Fruit fly (Drosophila melanogaster): Measurements from ENCODE around the gene CG33267.

Gene CG33267

DNA sequence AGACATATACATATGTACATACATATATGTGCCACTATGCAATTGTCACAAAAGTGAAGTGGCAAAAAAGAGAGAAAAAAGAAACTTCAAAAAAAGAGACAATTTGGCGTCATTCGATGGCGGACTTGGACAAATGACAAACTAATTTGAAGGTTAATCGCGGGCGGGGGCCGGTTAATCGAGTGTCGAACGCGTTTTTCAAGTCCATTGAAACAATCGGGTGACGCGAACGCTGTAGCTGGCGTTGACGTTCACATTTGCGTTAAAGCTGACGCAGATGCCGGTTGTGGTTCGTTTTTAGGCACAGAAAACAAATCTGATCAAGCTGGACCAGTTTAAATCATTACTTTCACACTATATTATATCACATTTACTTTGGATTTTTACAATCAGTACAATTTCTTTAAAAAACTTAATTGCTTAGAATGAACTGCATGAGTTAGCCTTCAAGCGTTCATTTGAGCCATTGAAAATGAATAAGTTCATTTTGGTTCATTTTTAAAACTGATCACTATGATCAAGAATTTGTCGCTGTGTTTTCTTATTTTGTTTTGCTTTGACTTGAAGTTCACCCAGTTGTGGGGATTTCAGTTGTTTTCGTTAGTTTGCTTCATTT lies 30.5 kb upstream of the CG33267 start:
- TF ChIP-seq Pif1A (GFP tag; optimal IDR thresholded peaks at IDR 0.05): peak; percentile 3
- peak; percentile 34 for TF ChIP-seq CG17806 (tag; optimal IDR thresholded peaks at IDR 0.05)
- TF ChIP-seq Ets98B (GFP tag; IDR thresholded peaks at IDR 0.05): no peak
- TF ChIP-seq fd96Ca (GFP tag; IDR thresholded peaks at IDR 0.05): no peak
- TF ChIP-seq CG12605 (GFP tag; IDR thresholded peaks at IDR 0.05): no peak
- TF ChIP-seq CG10348 (GFP tag; IDR thresholded peaks at IDR 0.05): no peak
- peak; percentile 39 for TF ChIP-seq Snoo (tag; optimal IDR thresholded peaks at IDR 0.05)
- peak; percentile 19 for TF ChIP-seq CG15710 (tag; optimal IDR thresholded peaks at IDR 0.05)
- no peak for TF ChIP-seq CG9948 (tag; optimal IDR thresholded peaks at IDR 0.05)
- TF ChIP-seq CG14655 (GFP tag; optimal IDR thresholded peaks at IDR 0.05): no peak
- TF ChIP-seq Pif1B (GFP tag; optimal IDR thresholded peaks at IDR 0.05): no peak
- no peak for TF ChIP-seq EcR (GFP tag; optimal IDR thresholded peaks at IDR 0.05)
- no peak for TF ChIP-seq CG13204 (GFP tag; optimal IDR thresholded peaks at IDR 0.05)
- no peak for TF ChIP-seq rn (GFP tag; IDR thresholded peaks at IDR 0.05)
- TF ChIP-seq D1 (tag; optimal IDR thresholded peaks at IDR 0.05): no peak
- no peak for TF ChIP-seq CG4496 (GFP tag; IDR thresholded peaks at IDR 0.05)
- TF ChIP-seq CG8159 (tag; optimal IDR thresholded peaks at IDR 0.05): peak; percentile 16
- TF ChIP-seq CG8301 (tag; optimal IDR thresholded peaks at IDR 0.05): no peak
- TF ChIP-seq gl (tag; optimal IDR thresholded peaks at IDR 0.05): no peak
- no peak for TF ChIP-seq CG34367 (tag; optimal IDR thresholded peaks at IDR 0.05)
- no peak for TF ChIP-seq CG32121 (GFP tag; IDR thresholded peaks at IDR 0.05)

DNA sequence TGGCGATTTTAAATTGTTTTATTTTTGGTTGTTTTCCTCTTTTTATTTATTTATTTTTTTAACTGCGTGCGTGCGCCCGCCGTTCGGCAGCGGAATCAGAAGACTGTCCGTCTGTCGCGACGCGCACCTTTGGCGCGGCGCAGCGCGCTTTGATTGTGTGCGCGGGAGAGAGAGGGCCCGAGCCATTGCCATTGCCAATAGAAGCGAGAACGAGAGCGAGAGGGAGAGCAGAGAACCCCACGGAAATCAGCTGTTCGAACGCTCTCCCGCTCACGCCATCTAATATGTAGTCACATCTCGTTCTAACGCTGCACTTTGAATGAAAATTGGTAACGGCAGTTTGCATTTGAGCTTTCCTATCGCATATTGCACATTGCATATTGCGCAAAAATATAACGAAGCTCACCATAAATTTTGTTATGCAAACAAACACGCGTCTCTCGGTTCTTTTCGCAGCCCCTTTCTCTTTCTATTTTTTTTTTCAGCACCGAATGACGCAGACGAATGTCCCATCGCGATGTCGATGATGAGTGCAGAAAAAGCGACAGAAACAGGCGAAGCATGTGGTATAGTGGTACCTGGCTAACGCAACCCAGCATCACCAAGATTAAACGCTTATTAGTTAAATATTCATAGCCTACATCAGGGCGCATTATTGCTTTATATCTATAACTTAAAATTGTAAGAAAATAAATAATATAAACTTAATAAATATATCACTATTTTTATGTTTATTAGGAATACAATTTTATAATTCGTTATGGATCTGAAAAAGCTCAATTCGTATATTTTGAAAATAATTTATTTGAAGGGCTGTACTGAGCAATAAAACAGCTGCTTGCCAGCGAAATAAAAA lies 29.7 kb upstream of the CG33267 start:
- TF ChIP-seq CG34367 (tag; optimal IDR thresholded peaks at IDR 0.05): no peak
- no peak for TF ChIP-seq gl (tag; optimal IDR thresholded peaks at IDR 0.05)
- no peak for TF ChIP-seq CG13204 (GFP tag; optimal IDR thresholded peaks at IDR 0.05)
- peak; percentile 53 for TF ChIP-seq CG12605 (GFP tag; IDR thresholded peaks at IDR 0.05)
- no peak for TF ChIP-seq CG15710 (tag; optimal IDR thresholded peaks at IDR 0.05)
- TF ChIP-seq Pif1B (GFP tag; optimal IDR thresholded peaks at IDR 0.05): no peak
- TF ChIP-seq CG32121 (GFP tag; IDR thresholded peaks at IDR 0.05): peak; percentile 39
- TF ChIP-seq CG17806 (tag; optimal IDR thresholded peaks at IDR 0.05): no peak
- no peak for TF ChIP-seq rn (GFP tag; IDR thresholded peaks at IDR 0.05)
- no peak for TF ChIP-seq CG10348 (GFP tag; IDR thresholded peaks at IDR 0.05)
- TF ChIP-seq CG4496 (GFP tag; IDR thresholded peaks at IDR 0.05): peak; percentile 65
- TF ChIP-seq CG14655 (GFP tag; optimal IDR thresholded peaks at IDR 0.05): peak; percentile 29
- peak; percentile 56; the same call in 2 of the 3 replicates for TF ChIP-seq fd96Ca (GFP tag; IDR thresholded peaks at IDR 0.05)
- peak; percentile 8 for TF ChIP-seq Snoo (tag; optimal IDR thresholded peaks at IDR 0.05)
- no peak for TF ChIP-seq EcR (GFP tag; optimal IDR thresholded peaks at IDR 0.05)
- no peak for TF ChIP-seq Pif1A (GFP tag; optimal IDR thresholded peaks at IDR 0.05)
- TF ChIP-seq CG8301 (tag; optimal IDR thresholded peaks at IDR 0.05): no peak
- TF ChIP-seq Ets98B (GFP tag; IDR thresholded peaks at IDR 0.05): peak; percentile 52
- no peak for TF ChIP-seq CG8159 (tag; optimal IDR thresholded peaks at IDR 0.05)
- no peak for TF ChIP-seq D1 (tag; optimal IDR thresholded peaks at IDR 0.05)
- no peak for TF ChIP-seq CG9948 (tag; optimal IDR thresholded peaks at IDR 0.05)

DNA sequence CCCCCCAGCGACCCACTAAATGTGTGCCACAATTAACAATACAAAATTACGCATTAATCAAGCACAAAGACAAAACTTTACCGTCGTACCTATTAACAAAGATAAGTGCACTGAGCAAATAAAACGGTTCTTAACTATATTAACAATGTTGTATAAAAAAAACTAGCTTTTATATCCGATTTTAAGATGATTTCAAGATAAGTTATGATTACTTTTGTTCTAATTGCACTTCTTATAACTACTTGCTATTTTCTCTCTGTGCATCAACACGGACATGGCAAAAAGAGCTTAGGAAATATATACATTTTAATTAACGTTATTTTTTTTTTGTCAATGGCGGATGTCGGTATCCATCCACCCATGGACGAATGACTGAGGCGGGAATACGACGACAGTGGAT lies 28.2 kb upstream of the CG33267 start:
- TF ChIP-seq Ets98B (GFP tag; IDR thresholded peaks at IDR 0.05) (peak; percentile 56; the same call in 1 of the 2 replicates), CG9948 (tag; optimal IDR thresholded peaks at IDR 0.05) (no peak), gl (tag; optimal IDR thresholded peaks at IDR 0.05) (no peak), CG12605 (GFP tag; IDR thresholded peaks at IDR 0.05) (0 out of 2 replicates have a peak, but pooled peaks have one; percentile 18), CG32121 (GFP tag; IDR thresholded peaks at IDR 0.05) (0 out of 2 replicates have a peak, but pooled peaks have one; percentile 7), CG14655 (GFP tag; optimal IDR thresholded peaks at IDR 0.05) (peak; percentile 23), fd96Ca (GFP tag; IDR thresholded peaks at IDR 0.05) (no peak), Pif1A (GFP tag; optimal IDR thresholded peaks at IDR 0.05) (no peak), CG10348 (GFP tag; IDR thresholded peaks at IDR 0.05) (no peak), rn (GFP tag; IDR thresholded peaks at IDR 0.05) (no peak), CG13204 (GFP tag; optimal IDR thresholded peaks at IDR 0.05) (no peak), CG34367 (tag; optimal IDR thresholded peaks at IDR 0.05) (no peak), Pif1B (GFP tag; optimal IDR thresholded peaks at IDR 0.05) (no peak), CG8301 (tag; optimal IDR thresholded peaks at IDR 0.05) (no peak), CG8159 (tag; optimal IDR thresholded peaks at IDR 0.05) (peak; percentile 10), CG4496 (GFP tag; IDR thresholded peaks at IDR 0.05) (peak; percentile 75; the same call in 2 of the 3 replicates)

DNA sequence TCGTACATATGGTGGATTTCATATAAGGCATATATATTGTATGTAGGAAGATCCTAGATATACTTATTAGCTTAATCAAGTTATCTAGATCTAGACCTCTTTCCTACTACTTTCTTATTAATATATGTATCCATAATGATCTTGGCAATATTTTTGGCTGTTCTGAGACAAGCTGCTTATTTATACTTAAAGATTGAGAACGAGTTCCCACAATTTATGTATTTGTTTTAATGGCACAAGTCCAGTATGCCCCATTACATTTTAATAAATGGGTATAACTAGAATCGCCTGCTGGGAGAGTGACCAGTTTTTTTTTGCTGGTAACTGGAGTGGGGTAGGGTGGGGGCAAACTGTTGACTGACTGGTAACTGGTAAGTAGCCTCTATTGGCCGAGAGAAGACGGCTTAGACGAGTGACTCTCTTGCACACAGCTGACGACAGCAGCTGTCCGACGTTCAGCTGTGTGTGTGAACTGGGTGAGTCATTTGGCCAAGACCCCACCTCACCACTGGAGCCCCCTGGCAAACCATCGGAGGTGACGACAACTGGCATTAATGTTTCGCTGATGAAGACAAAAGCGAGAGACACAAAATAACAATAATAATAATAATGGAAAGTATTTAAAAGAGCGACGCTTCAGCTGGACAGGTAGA lies 27.4 kb upstream of the CG33267 start:
- TF ChIP-seq gl (tag; optimal IDR thresholded peaks at IDR 0.05) (no peak), Snoo (tag; optimal IDR thresholded peaks at IDR 0.05) (no peak), CG14655 (GFP tag; optimal IDR thresholded peaks at IDR 0.05) (peak; percentile 42), rn (GFP tag; IDR thresholded peaks at IDR 0.05) (0 out of 2 replicates have a peak, but pooled peaks have one; percentile 18), Pif1A (GFP tag; optimal IDR thresholded peaks at IDR 0.05) (peak; percentile 31), CG32121 (GFP tag; IDR thresholded peaks at IDR 0.05) (peak; percentile 34; the same call in 1 of the 2 replicates), CG13204 (GFP tag; optimal IDR thresholded peaks at IDR 0.05) (no peak), CG8159 (tag; optimal IDR thresholded peaks at IDR 0.05) (no peak), CG10348 (GFP tag; IDR thresholded peaks at IDR 0.05) (no peak), CG34367 (tag; optimal IDR thresholded peaks at IDR 0.05) (no peak), Ets98B (GFP tag; IDR thresholded peaks at IDR 0.05) (peak; percentile 14; the same call in 1 of the 2 replicates), CG8301 (tag; optimal IDR thresholded peaks at IDR 0.05) (peak; percentile 63), CG12605 (GFP tag; IDR thresholded peaks at IDR 0.05) (no peak), CG17806 (tag; optimal IDR thresholded peaks at IDR 0.05) (no peak), EcR (GFP tag; optimal IDR thresholded peaks at IDR 0.05) (no peak), CG9948 (tag; optimal IDR thresholded peaks at IDR 0.05) (peak; percentile 12), CG4496 (GFP tag; IDR thresholded peaks at IDR 0.05) (peak; percentile 56; the same call in 2 of the 3 replicates), fd96Ca (GFP tag; IDR thresholded peaks at IDR 0.05) (no peak; the same call in 2 of the 3 replicates), Pif1B (GFP tag; optimal IDR thresholded peaks at IDR 0.05) (no peak), D1 (tag; optimal IDR thresholded peaks at IDR 0.05) (no peak), CG15710 (tag; optimal IDR thresholded peaks at IDR 0.05) (no peak)
